Fruit fly (Drosophila melanogaster) whole organism, prepupa: ENCODE results near the gene tal-AA.

Experiments
- Eip93F ChIP-seq: fragments of 200-800 bp; sonication (Bioruptor generic); optimal IDR thresholded peaks from 2 replicates; lab custom pipeline; 2016; ENCODE audit warnings: missing biosample characterization, mild to moderate bottlenecking, missing genetic modification characterization
- Hr39 ChIP-seq: fragments of 200-800 bp; sonication (Bioruptor generic); optimal IDR thresholded peaks from 2 replicates; lab custom pipeline; 2016; ENCODE audit warnings: missing biosample characterization, missing genetic modification characterization
- Sox102F ChIP-seq: fragments of 200-800 bp; sonication (Bioruptor generic); optimal IDR thresholded peaks from 2 replicates; lab custom pipeline; 2016; ENCODE audit warnings: missing biosample characterization, mild to moderate bottlenecking, missing genetic modification characterization
- Sox15 ChIP-seq: fragments of 200-800 bp; sonication (Bioruptor generic); optimal IDR thresholded peaks from 3 replicates; lab custom pipeline; 2016; ENCODE audit warnings: missing biosample characterization, missing genetic modification characterization
- cyc ChIP-seq: fragments of 200-800 bp; sonication (Bioruptor generic); optimal IDR thresholded peaks from 3 replicates; lab custom pipeline; 2016; ENCODE audit warnings: missing biosample characterization, missing genetic modification characterization
- fd59A ChIP-seq: fragments of 200-800 bp; sonication (Bioruptor generic); optimal IDR thresholded peaks from 2 replicates; lab custom pipeline; 2017; ENCODE audit warnings: missing biosample characterization, mild to moderate bottlenecking, missing genetic modification characterization, missing genetic modification reagents
- fkh ChIP-seq: fragments of 200-800 bp; sonication (Bioruptor generic); optimal IDR thresholded peaks from 3 replicates; lab custom pipeline; 2017; ENCODE audit warnings: missing biosample characterization, mild to moderate bottlenecking, missing genetic modification characterization, moderate library complexity
- spab ChIP-seq: fragments of 200-800 bp; sonication (Bioruptor generic); optimal IDR thresholded peaks from 2 replicates; lab custom pipeline; 2017; ENCODE audit warnings: missing biosample characterization, mild to moderate bottlenecking, missing genetic modification characterization, missing genetic modification reagents
- topi ChIP-seq: fragments of 200-800 bp; sonication (Bioruptor generic); optimal IDR thresholded peaks from 3 replicates; lab custom pipeline; 2016; ENCODE audit warnings: missing biosample characterization, missing genetic modification characterization

dm6 chr3R:13799567-13800429 is 13.1 kb upstream of the tal-AA start:
- TF ChIP-seq fd59A (GFP tag; lab: Kevin White, UChicago): no peak
- TF ChIP-seq Sox15 (GFP tag; lab: Kevin White, UChicago): no peak
- TF ChIP-seq Eip93F: no peak
- no peak for TF ChIP-seq Hr39 (GFP tag; lab: Kevin White, UChicago)
- no peak for TF ChIP-seq Sox102F (GFP tag; lab: Kevin White, UChicago)
- TF ChIP-seq topi (GFP tag; lab: Kevin White, UChicago): no peak
- no peak for TF ChIP-seq cyc (GFP tag; lab: Kevin White, UChicago)
- TF ChIP-seq fkh (GFP tag; lab: Kevin White, UChicago): no peak
- TF ChIP-seq spab (GFP tag; lab: Kevin White, UChicago): peak; percentile 23
